Fruit fly (Drosophila melanogaster): ENCODE data around the gene CG32572.

Gene CG32572

DNA sequence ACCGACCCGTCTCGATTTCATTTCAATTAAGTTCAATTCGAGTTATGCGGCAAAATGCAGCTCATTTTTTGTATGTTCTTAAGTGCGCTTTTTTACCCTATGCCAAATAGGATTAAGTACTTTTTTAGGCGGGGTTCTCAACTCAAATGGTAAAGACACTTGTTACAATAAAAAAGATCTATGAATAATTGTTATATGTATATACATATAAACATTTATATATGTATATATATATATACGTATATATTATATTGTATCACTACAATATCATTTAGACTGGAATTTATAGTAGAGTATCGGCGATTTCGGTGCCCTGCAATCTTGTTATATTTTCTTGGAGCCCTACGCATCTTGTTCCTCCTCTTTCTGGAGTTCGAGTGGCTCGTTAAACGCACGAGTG lies 31.0 kb upstream of the CG32572 start:
- TF ChIP-seq tna (GFP tag; IDR thresholded peaks at IDR 0.05; ENCODE audit: partially characterized antibody) (no peak), nmo (GFP tag; optimal IDR thresholded peaks at IDR 0.05) (peak; percentile 15), bsh (GFP tag; optimal IDR thresholded peaks at IDR 0.05) (peak in 1 of 2 experiments; percentile 55), phol (tag; optimal IDR thresholded peaks at IDR 0.05) (no peak), gem (tag; optimal IDR thresholded peaks at IDR 0.05) (peak; percentile 29), CG2712 (tag; optimal IDR thresholded peaks at IDR 0.05) (peak; percentile 34), fd96Cb (tag; optimal IDR thresholded peaks at IDR 0.05) (peak; percentile 25), CG32767 (GFP tag; IDR thresholded peaks at IDR 0.05) (no peak), CG8359 (GFP tag; optimal IDR thresholded peaks at IDR 0.05; ENCODE audit: borderline replicate concordance) (no peak), dmrt99B (tag; optimal IDR thresholded peaks at IDR 0.05) (no peak), D19A (tag; optimal IDR thresholded peaks at IDR 0.05) (peak; percentile 92), Blimp-1 (GFP tag; optimal IDR thresholded peaks at IDR 0.05) (peak; percentile 29), slbo (GFP tag; IDR thresholded peaks at IDR 0.05) (no peak)

DNA sequence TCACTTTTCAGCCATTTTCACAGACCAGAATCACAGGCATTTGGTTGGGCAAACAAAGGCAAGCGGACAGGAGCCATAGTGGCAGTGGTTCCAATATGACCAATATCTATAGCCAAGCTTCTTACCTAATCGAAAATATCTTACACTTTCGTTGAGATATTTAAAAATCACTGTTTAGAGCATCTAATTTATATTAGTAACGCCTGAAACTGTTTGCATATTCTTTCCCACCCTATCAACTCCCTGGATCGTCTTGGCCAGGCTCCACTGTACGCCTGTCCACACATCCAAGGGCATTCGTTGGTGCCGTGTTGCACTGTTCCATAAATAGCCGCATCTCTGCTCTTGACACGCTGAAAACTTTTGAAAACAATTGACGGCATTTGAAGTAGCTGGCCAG lies 30.5 kb upstream of the CG32572 start:
- TF ChIP-seq gt (GFP tag; IDR thresholded peaks at IDR 0.05) = no peak
- TF ChIP-seq Dad (GFP tag; optimal IDR thresholded peaks at IDR 0.05) = no peak
- no peak for TF ChIP-seq kah (GFP tag; optimal IDR thresholded peaks at IDR 0.05)
- no peak for TF ChIP-seq CG2120 (GFP tag; optimal IDR thresholded peaks at IDR 0.05)
- no peak for TF ChIP-seq CG5953 (GFP tag; IDR thresholded peaks at IDR 0.05)
- no peak; the same call in 2 of the 3 replicates for TF ChIP-seq Aef1 (GFP tag; IDR thresholded peaks at IDR 0.05)
- peak; percentile 40; the same call in 1 of the 2 replicates for TF ChIP-seq vvl (GFP tag; IDR thresholded peaks at IDR 0.05)
- peak; percentile 16 for TF ChIP-seq gsb-n (tag; optimal IDR thresholded peaks at IDR 0.05)
- peak; percentile 11 for TF ChIP-seq nerfin-1 (tag; optimal IDR thresholded peaks at IDR 0.05)
- TF ChIP-seq dmrt11E (tag; optimal IDR thresholded peaks at IDR 0.05) = no peak
- no peak for TF ChIP-seq ash1 (GFP tag; optimal IDR thresholded peaks at IDR 0.05)
- no peak for TF ChIP-seq schlank (tag; optimal IDR thresholded peaks at IDR 0.05)
- TF ChIP-seq mam (GFP tag; optimal IDR thresholded peaks at IDR 0.05) = no peak
- no peak for TF ChIP-seq org-1 (GFP tag; optimal IDR thresholded peaks at IDR 0.05)
- TF ChIP-seq kay (GFP tag; optimal IDR thresholded peaks at IDR 0.05) = no peak
- TF ChIP-seq Mrtf (GFP tag; IDR thresholded peaks at IDR 0.05) = no peak
- TF ChIP-seq CG6272 (GFP tag; IDR thresholded peaks at IDR 0.05) = no peak
- TF ChIP-seq Med (GFP tag) = peak; percentile 80
- no peak for TF ChIP-seq pb (GFP tag; optimal IDR thresholded peaks at IDR 0.05)
- 0 out of 2 replicates have a peak, but pooled peaks have one; percentile 33 for TF ChIP-seq wor (GFP tag; IDR thresholded peaks at IDR 0.05)
- no peak for TF ChIP-seq ase (GFP tag; IDR thresholded peaks at IDR 0.05)
- TF ChIP-seq CG18011 (GFP tag; optimal IDR thresholded peaks at IDR 0.05) = no peak
- no peak for TF ChIP-seq Ets97D (GFP tag; optimal IDR thresholded peaks at IDR 0.05)
- peak; percentile 16 for TF ChIP-seq CG30431 (GFP tag; optimal IDR thresholded peaks at IDR 0.05)
- no peak for TF ChIP-seq jing (GFP tag; optimal IDR thresholded peaks at IDR 0.05)
- no peak for TF ChIP-seq CG18262 (tag; optimal IDR thresholded peaks at IDR 0.05)
- no peak for TF ChIP-seq Sox100B (GFP tag; optimal IDR thresholded peaks at IDR 0.05)
- peak; percentile 7 for TF ChIP-seq pnt (GFP tag; optimal IDR thresholded peaks at IDR 0.05)
- TF ChIP-seq B-H1 (GFP tag; IDR thresholded peaks at IDR 0.05) = no peak
- no peak for TF ChIP-seq wek (GFP tag; optimal IDR thresholded peaks at IDR 0.05)
- no peak for TF ChIP-seq CG17829 (tag; optimal IDR thresholded peaks at IDR 0.05)
- TF ChIP-seq D19A (tag; optimal IDR thresholded peaks at IDR 0.05) = no peak
- TF ChIP-seq Meics (GFP tag; optimal IDR thresholded peaks at IDR 0.05) = no peak
- no peak; the same call in 1 of the 2 replicates for TF ChIP-seq CG11247 (GFP tag; IDR thresholded peaks at IDR 0.05)
- TF ChIP-seq Rx (GFP tag; IDR thresholded peaks at IDR 0.05) = no peak
- TF ChIP-seq CG3407 (GFP tag; optimal IDR thresholded peaks at IDR 0.05) = no peak
- TF ChIP-seq HHEX (GFP tag; optimal IDR thresholded peaks at IDR 0.05) = no peak
- no peak for TF ChIP-seq CG2889 (GFP tag; IDR thresholded peaks at IDR 0.05)
- no peak for TF ChIP-seq sim (GFP tag; IDR thresholded peaks at IDR 0.05)
